Fruit fly (Drosophila melanogaster): Measurements from ENCODE around the gene MME1.

Gene MME1

dm6 chr2L:7023614-7024259, 3.6 kb upstream of the MME1 start, which contains the start of gene Gart:
Gart (minus strand) TSS chr2L:7023898.
- TF ChIP-seq CG8478 (optimal IDR thresholded peaks at IDR 0.05): no peak
- no peak for TF ChIP-seq pan (optimal IDR thresholded peaks at IDR 0.05)
- no peak for TF ChIP-seq psq (optimal IDR thresholded peaks at IDR 0.05)
- TF ChIP-seq EcR (GFP tag; optimal IDR thresholded peaks at IDR 0.05): no peak
- no peak for TF ChIP-seq usp (GFP tag; optimal IDR thresholded peaks at IDR 0.05)
- TF ChIP-seq Dll (optimal IDR thresholded peaks at IDR 0.05): no peak

dm6 chr2L:7025247-7025646, 2.1 kb upstream of the MME1 start:
- no peak for TF ChIP-seq psq (optimal IDR thresholded peaks at IDR 0.05)
- TF ChIP-seq usp (GFP tag; optimal IDR thresholded peaks at IDR 0.05): no peak
- TF ChIP-seq pan (optimal IDR thresholded peaks at IDR 0.05): no peak
- no peak for TF ChIP-seq EcR (GFP tag; optimal IDR thresholded peaks at IDR 0.05)
- no peak for TF ChIP-seq CG8478 (optimal IDR thresholded peaks at IDR 0.05)
- TF ChIP-seq Dll (optimal IDR thresholded peaks at IDR 0.05): no peak

- TF ChIP-seq psq (optimal IDR thresholded peaks at IDR 0.05) (no peak), usp (GFP tag; optimal IDR thresholded peaks at IDR 0.05) (no peak), EcR (GFP tag; optimal IDR thresholded peaks at IDR 0.05) (no peak), Dll (optimal IDR thresholded peaks at IDR 0.05) (no peak), pan (optimal IDR thresholded peaks at IDR 0.05) (no peak), CG8478 (optimal IDR thresholded peaks at IDR 0.05) (no peak)
These were observed 1.0 kb upstream of the MME1 start for dm6 chr2L:7026308-7026707.

dm6 chr2L:7028440-7028839, 1.1 kb downstream of the MME1 start:
- TF ChIP-seq psq (optimal IDR thresholded peaks at IDR 0.05) (no peak), pan (optimal IDR thresholded peaks at IDR 0.05) (no peak), usp (GFP tag; optimal IDR thresholded peaks at IDR 0.05) (no peak), CG8478 (optimal IDR thresholded peaks at IDR 0.05) (no peak), EcR (GFP tag; optimal IDR thresholded peaks at IDR 0.05) (no peak), Dll (optimal IDR thresholded peaks at IDR 0.05) (no peak)

dm6 chr2L:7028990-7029389, 1.7 kb downstream of the MME1 start:
- no peak for TF ChIP-seq Dll (optimal IDR thresholded peaks at IDR 0.05)
- TF ChIP-seq pan (optimal IDR thresholded peaks at IDR 0.05): no peak
- TF ChIP-seq EcR (GFP tag; optimal IDR thresholded peaks at IDR 0.05): no peak
- TF ChIP-seq usp (GFP tag; optimal IDR thresholded peaks at IDR 0.05): no peak
- TF ChIP-seq psq (optimal IDR thresholded peaks at IDR 0.05): no peak
- no peak for TF ChIP-seq CG8478 (optimal IDR thresholded peaks at IDR 0.05)

- TF ChIP-seq usp (GFP tag; optimal IDR thresholded peaks at IDR 0.05) (no peak), pan (optimal IDR thresholded peaks at IDR 0.05) (no peak), psq (optimal IDR thresholded peaks at IDR 0.05) (no peak), Dll (optimal IDR thresholded peaks at IDR 0.05) (no peak), EcR (GFP tag; optimal IDR thresholded peaks at IDR 0.05) (no peak), CG8478 (optimal IDR thresholded peaks at IDR 0.05) (no peak)
These were observed 5.2 kb downstream of the MME1 start, which contains the start of the genes Rab30 and Caper for dm6 chr2L:7032517-7032951. Rab30 (minus strand) TSS chr2L:7032606. Caper (plus strand) TSS chr2L:7032721.

- no peak for TF ChIP-seq EcR (GFP tag; optimal IDR thresholded peaks at IDR 0.05)
- no peak for TF ChIP-seq Dll (optimal IDR thresholded peaks at IDR 0.05)
- TF ChIP-seq psq (optimal IDR thresholded peaks at IDR 0.05): no peak
- TF ChIP-seq CG8478 (optimal IDR thresholded peaks at IDR 0.05): no peak
- no peak for TF ChIP-seq pan (optimal IDR thresholded peaks at IDR 0.05)
- TF ChIP-seq usp (GFP tag; optimal IDR thresholded peaks at IDR 0.05): no peak
These were observed 5.9 kb downstream of the MME1 start for dm6 chr2L:7033100-7033675.

- TF ChIP-seq EcR (GFP tag; optimal IDR thresholded peaks at IDR 0.05) (peak in 1 of 2 experiments; percentile 37), Dll (optimal IDR thresholded peaks at IDR 0.05) (no peak), psq (optimal IDR thresholded peaks at IDR 0.05) (no peak), CG8478 (optimal IDR thresholded peaks at IDR 0.05) (peak; percentile 27), usp (GFP tag; optimal IDR thresholded peaks at IDR 0.05) (no peak), pan (optimal IDR thresholded peaks at IDR 0.05) (no peak)
These were observed 10.5 kb downstream of the MME1 start, which contains the start of gene milt for dm6 chr2L:7037773-7038327. milt (plus strand) TSS chr2L:7037823.

- peak in 1 of 2 experiments; percentile 47 for TF ChIP-seq EcR (GFP tag; optimal IDR thresholded peaks at IDR 0.05)
- no peak for TF ChIP-seq CG8478 (optimal IDR thresholded peaks at IDR 0.05)
These were observed 11.3 kb downstream of the MME1 start for dm6 chr2L:7038404-7039341.

dm6 chr2L:7039342-7039684, 12.0 kb downstream of the MME1 start:
- TF ChIP-seq psq (optimal IDR thresholded peaks at IDR 0.05) (no peak), CG8478 (optimal IDR thresholded peaks at IDR 0.05) (no peak), usp (GFP tag; optimal IDR thresholded peaks at IDR 0.05) (no peak), pan (optimal IDR thresholded peaks at IDR 0.05) (no peak), Dll (optimal IDR thresholded peaks at IDR 0.05) (no peak), EcR (GFP tag; optimal IDR thresholded peaks at IDR 0.05) (no peak)

- TF ChIP-seq EcR (GFP tag; optimal IDR thresholded peaks at IDR 0.05): no peak
- no peak for TF ChIP-seq Dll (optimal IDR thresholded peaks at IDR 0.05)
- no peak for TF ChIP-seq CG8478 (optimal IDR thresholded peaks at IDR 0.05)
- no peak for TF ChIP-seq usp (GFP tag; optimal IDR thresholded peaks at IDR 0.05)
- TF ChIP-seq pan (optimal IDR thresholded peaks at IDR 0.05): no peak
- TF ChIP-seq psq (optimal IDR thresholded peaks at IDR 0.05): no peak
These were observed 15.0 kb downstream of the MME1 start for dm6 chr2L:7042150-7042811.
